Fruit fly (Drosophila melanogaster) whole organism, pupa: ENCODE measurements around the gene Sik2.

Source experiments
- CG34367 ChIP-seq: fragments of 200-800 bp; sonication (Bioruptor generic); optimal IDR thresholded peaks from 2 replicates; lab custom pipeline; 2018; ENCODE audit warnings: missing biosample characterization, mild to moderate bottlenecking, missing genetic modification characterization
- EcR ChIP-seq: fragments of 200-800 bp; sonication (Bioruptor generic); optimal IDR thresholded peaks from 3 replicates; lab custom pipeline; 2019; ENCODE audit warnings: missing biosample characterization, missing genetic modification characterization, mild to moderate bottlenecking, moderate library complexity, missing genetic modification reagents
- Ets98B ChIP-seq: fragments of 200-800 bp; sonication (Bioruptor generic); IDR thresholded peaks from 2 replicates; pipeline ENCODE4 v1.3.6; 2022; ENCODE audit warnings: missing biosample characterization, missing genetic modification characterization
- Snoo ChIP-seq: fragments of 200-800 bp; sonication (Bioruptor generic); optimal IDR thresholded peaks from 3 replicates; lab custom pipeline; 2017; ENCODE audit warnings: missing biosample characterization, mild to moderate bottlenecking, missing genetic modification characterization, inconsistent platforms
- rn ChIP-seq: fragments of 200-800 bp; sonication (Bioruptor generic); IDR thresholded peaks from 2 replicates; pipeline ENCODE4 v1.3.6; 2022; ENCODE audit warnings: missing biosample characterization, missing genetic modification characterization

dm6 chrX:2066259-2066658 lies 4.5 kb upstream of the Sik2 start, which contains the start of gene CG14054:
- TF ChIP-seq EcR (no peak), CG34367 (tag; lab: Kevin White, UChicago) (no peak), Snoo (tag; lab: Kevin White, UChicago) (no peak), Ets98B (GFP tag; lab: Robert Waterston, UW) (no peak), rn (GFP tag; lab: Robert Waterston, UW) (no peak)
